Worm (Caenorhabditis elegans): ENCODE results near the gene T24G10.2.
A peak's percentile ranks its signal among the peaks of the same experiment; 100 is the strongest.

The T24G10.2 gene

ce11 chrIII:5453290-5453689, 10.7 kb upstream of the T24G10.2 start, which contains the start of gene F48E8.4:
F48E8.4 (plus strand) TSS chrIII:5453590.
- TF ChIP-seq lim-6 (tag; optimal IDR thresholded peaks at IDR 0.05), result no peak
- TF ChIP-seq ztf-16 (tag; optimal IDR thresholded peaks at IDR 0.05), result no peak
- TF ChIP-seq pha-4 (tag; optimal IDR thresholded peaks at IDR 0.05), result no peak
- no peak for TF ChIP-seq ceh-24 (tag; optimal IDR thresholded peaks at IDR 0.05)

ce11 chrIII:5450430-5450829, 7.9 kb upstream of the T24G10.2 start, which contains the start of gene paa-1:
paa-1 (plus strand) TSS chrIII:5450730.
- no peak for TF ChIP-seq sox-4 (tag; optimal IDR thresholded peaks at IDR 0.05)
- no peak for TF ChIP-seq unc-3 (GFP tag; conservative IDR thresholded peaks at IDR 0.05)
- no peak for TF ChIP-seq unc-3 (tag; optimal IDR thresholded peaks at IDR 0.05)

- TF ChIP-seq ceh-31 (tag; optimal IDR thresholded peaks at IDR 0.05) (peak; percentile 34), ceh-48 (tag; optimal IDR thresholded peaks at IDR 0.05) (peak; percentile 73), fkh-10 (GFP tag; optimal IDR thresholded peaks at IDR 0.05) (no peak), unc-42 (tag; optimal IDR thresholded peaks at IDR 0.05) (peak; percentile 39), K02D7.2 (tag; optimal IDR thresholded peaks at IDR 0.05) (no peak), ceh-2 (tag; optimal IDR thresholded peaks at IDR 0.05) (peak; percentile 20), unc-55 (GFP tag; optimal IDR thresholded peaks at IDR 0.05) (peak; percentile 9), nfya-1 (tag; optimal IDR thresholded peaks at IDR 0.05) (peak; percentile 56), hlh-30 (tag; optimal IDR thresholded peaks at IDR 0.05; ENCODE audit: insufficient read depth) (peak; percentile 38), hlh-8 (tag; optimal IDR thresholded peaks at IDR 0.05) (peak; percentile 38), tbx-2 (tag; optimal IDR thresholded peaks at IDR 0.05) (peak; percentile 75), nhr-11 (tag; optimal IDR thresholded peaks at IDR 0.05) (no peak)
Measured at ce11 chrIII:5449762-5450308, 7.3 kb upstream of the T24G10.2 start, which contains the start of gene F48E8.8. F48E8.8 (minus strand) TSS chrIII:5449812.

- peak; percentile 4 for TF ChIP-seq elt-2 (tag; optimal IDR thresholded peaks at IDR 0.05)
- TF ChIP-seq tbx-2 (tag; optimal IDR thresholded peaks at IDR 0.05), result peak; percentile 9
- no peak for TF ChIP-seq syd-9 (tag; optimal IDR thresholded peaks at IDR 0.05)
- TF ChIP-seq pax-1 (tag; optimal IDR thresholded peaks at IDR 0.05), result no peak
- peak; percentile 8 for TF ChIP-seq nfya-1 (tag; optimal IDR thresholded peaks at IDR 0.05)
- peak; percentile 2 for TF ChIP-seq unc-42 (tag; optimal IDR thresholded peaks at IDR 0.05)
Measured at ce11 chrIII:5448177-5448576, 5.6 kb upstream of the T24G10.2 start, which contains the start of gene skpt-1. skpt-1 (minus strand) TSS chrIII:5448395.

- TF ChIP-seq zip-5 (tag; optimal IDR thresholded peaks at IDR 0.05), result no peak
- no peak for TF ChIP-seq lin-11 (tag; optimal IDR thresholded peaks at IDR 0.05)
- no peak for TF ChIP-seq pha-4 (tag; optimal IDR thresholded peaks at IDR 0.05)
- no peak for TF ChIP-seq dmd-4 (tag; optimal IDR thresholded peaks at IDR 0.05; ENCODE audit: borderline replicate concordance)
- TF ChIP-seq dve-1 (tag; optimal IDR thresholded peaks at IDR 0.05), result no peak
- no peak for TF ChIP-seq elt-2 (tag; optimal IDR thresholded peaks at IDR 0.05)
- TF ChIP-seq madf-2 (tag; optimal IDR thresholded peaks at IDR 0.05), result no peak
- no peak for TF ChIP-seq ceh-48 (tag; optimal IDR thresholded peaks at IDR 0.05)
- TF ChIP-seq hlh-6 (tag; optimal IDR thresholded peaks at IDR 0.05), result no peak
- no peak for TF ChIP-seq pha-2 (tag; optimal IDR thresholded peaks at IDR 0.05)
- no peak for TF ChIP-seq pag-3 (tag; optimal IDR thresholded peaks at IDR 0.05; ENCODE audit: borderline replicate concordance)
- no peak for TF ChIP-seq elt-4 (tag; optimal IDR thresholded peaks at IDR 0.05)
- no peak for TF ChIP-seq nhr-11 (tag; optimal IDR thresholded peaks at IDR 0.05)
Measured at ce11 chrIII:5440540-5440939, 2.0 kb downstream of the T24G10.2 start, which contains the start of gene W03A5.6. W03A5.6 (minus strand) TSS chrIII:5440640.

- TF ChIP-seq K09A11.1 (tag; optimal IDR thresholded peaks at IDR 0.05; ENCODE audit: insufficient read depth) (no peak), unc-55 (GFP tag; optimal IDR thresholded peaks at IDR 0.05) (peak; percentile 26), ceh-34 (tag; optimal IDR thresholded peaks at IDR 0.05) (peak; percentile 51), Y22D7AL.16 (tag; optimal IDR thresholded peaks at IDR 0.05) (no peak), C38D4.7 (GFP tag; optimal IDR thresholded peaks at IDR 0.05) (no peak), elt-2 (tag; optimal IDR thresholded peaks at IDR 0.05) (peak; percentile 13)
Measured at ce11 chrIII:5438064-5438463, 4.5 kb downstream of the T24G10.2 start.

All from whole organism, late embryonic.